Worm (Caenorhabditis elegans) whole organism, young adult: ENCODE results near the gene rab-21.

Experiments
- lin-26 ChIP-seq: fragments of 200-800 bp; sonication (Bioruptor generic); IDR thresholded peaks from 2 replicates; pipeline ENCODE4 v1.3.6; 2022; ENCODE audit warnings: missing genetic modification reagents, missing genetic modification characterization, missing compliant biosample characterization
- lin-54 ChIP-seq: fragments of 200-800 bp; sonication (Bioruptor generic); optimal IDR thresholded peaks from 2 replicates; lab custom pipeline; 2018; ENCODE audit warnings: mild to moderate bottlenecking, missing genetic modification characterization, missing compliant biosample characterization
- snpc-1.1 ChIP-seq: sonication (generic microtip); optimal IDR thresholded peaks from 2 replicates; lab custom pipeline; 2017; ENCODE audit warnings: missing genetic modification characterization, mild to moderate bottlenecking, missing compliant biosample characterization, antibody characterized with exemption, moderate library complexity, missing genotype, missing genetic modification reagents; ENCODE audit not compliant: insufficient read depth
- zim-3 ChIP-seq: sonication (generic microtip); optimal IDR thresholded peaks from 2 replicates; lab custom pipeline; 2017; ENCODE audit warnings: mild to moderate bottlenecking, missing genetic modification characterization, moderate library complexity, missing compliant biosample characterization

ce11 chrII:8749084-8749483 lies 34.3 kb upstream of the rab-21 start:
- TF ChIP-seq zim-3 (tag; lab: Kevin White, UChicago) (no peak), lin-26 (no peak), snpc-1.1 (no peak), lin-54 (GFP tag; lab: Kevin White, UChicago) (no peak)
